Worm (Caenorhabditis elegans): ENCODE measurements around the gene C36E8.4.
A peak's percentile ranks its signal among the peaks of the same experiment; 100 is the strongest.

C36E8.4 gene

ce11 chrIII:3972687-3973086 lies 39.4 kb upstream of the C36E8.4 start, which contains the start of gene R10E9.4:
R10E9.4 (minus strand) TSS chrIII:3972787.
- TF ChIP-seq dve-1 (tag; optimal IDR thresholded peaks at IDR 0.05; ENCODE audit: insufficient read depth), result no peak
- TF ChIP-seq nhr-41 (GFP tag; IDR thresholded peaks at IDR 0.05), result no peak
- TF ChIP-seq spr-3 (GFP tag; optimal IDR thresholded peaks at IDR 0.05), result no peak
- peak; percentile 41 for TF ChIP-seq aha-1 (tag)

DNA sequence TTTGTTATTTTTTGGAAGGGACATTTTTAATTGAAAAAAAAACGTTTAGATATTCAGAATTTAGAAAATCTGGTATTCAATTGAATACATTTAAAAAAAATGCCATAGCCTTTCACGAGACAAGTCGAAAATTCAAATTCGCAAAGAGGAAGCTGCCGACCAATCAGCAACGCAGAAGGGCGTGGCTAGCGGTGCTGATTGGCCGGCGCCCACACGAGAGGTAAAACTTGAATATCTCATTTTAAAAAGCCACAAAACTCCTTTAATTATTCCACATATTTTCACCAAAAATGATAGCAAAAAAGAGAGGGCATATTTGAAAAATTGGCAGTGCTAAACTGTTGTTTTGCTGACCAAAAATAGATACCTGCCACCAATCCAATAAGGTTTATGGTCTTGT lies 37.6 kb upstream of the C36E8.4 start:
- TF ChIP-seq zfp-2 (tag; optimal IDR thresholded peaks at IDR 0.05) (no peak), lsy-2 (tag; optimal IDR thresholded peaks at IDR 0.05) (no peak), snpc-1.2 (GFP tag; IDR thresholded peaks at IDR 0.05) (no peak), fkh-10 (GFP tag; optimal IDR thresholded peaks at IDR 0.05) (no peak), lin-1 (GFP tag; IDR thresholded peaks at IDR 0.05) (no peak), R02D3.7 (tag; optimal IDR thresholded peaks at IDR 0.05) (no peak), mxl-2 (GFP tag; conservative IDR thresholded peaks at IDR 0.05) (no peak), duxl-1 (tag; optimal IDR thresholded peaks at IDR 0.05; ENCODE audit: poor library complexity) (no peak), nhr-111 (GFP tag; optimal IDR thresholded peaks at IDR 0.05) (no peak), nhr-41 (GFP tag; IDR thresholded peaks at IDR 0.05) (no peak), arid-1 (GFP tag; conservative IDR thresholded peaks at IDR 0.05) (no peak)

ce11 chrIII:3975008-3975407 lies 37.1 kb upstream of the C36E8.4 start:
- no peak for TF ChIP-seq daf-16 (GFP tag; optimal IDR thresholded peaks at IDR 0.05)
- TF ChIP-seq daf-16 (tag; optimal IDR thresholded peaks at IDR 0.05), result peak; percentile 93
- TF ChIP-seq dmd-8 (GFP tag; IDR thresholded peaks at IDR 0.05), result no peak
- no peak for TF ChIP-seq mep-1 (tag; optimal IDR thresholded peaks at IDR 0.05)

DNA sequence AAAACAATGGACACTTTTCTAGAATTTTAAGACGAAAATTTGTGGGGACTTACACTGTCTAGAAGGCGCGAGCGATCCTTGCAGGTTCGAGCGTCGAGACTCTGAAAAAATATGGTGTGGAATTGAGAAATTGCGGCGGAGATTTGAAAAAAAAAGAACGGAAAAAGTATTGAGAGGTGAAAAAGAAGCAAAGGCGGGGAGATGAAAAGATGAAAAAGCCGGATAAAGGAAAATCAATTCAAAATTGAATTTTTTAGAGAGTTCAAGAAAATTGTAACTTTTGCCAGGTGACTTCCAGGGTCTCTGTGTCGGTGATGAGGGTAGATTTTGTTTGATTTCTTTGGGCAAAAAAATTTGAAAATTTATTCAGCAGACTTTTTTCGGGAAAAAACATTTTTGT lies 35.8 kb upstream of the C36E8.4 start, which contains the start of gene msi-1:
Gene msi-1, minus strand, starts transcription at position 101 of the 400 bp plus-strand sequence.
- no peak for TF ChIP-seq mdl-1 (tag; optimal IDR thresholded peaks at IDR 0.05)
- TF ChIP-seq lin-29 (GFP tag; IDR thresholded peaks at IDR 0.05), result no peak
- TF ChIP-seq mep-1 (tag; optimal IDR thresholded peaks at IDR 0.05), result no peak
- TF ChIP-seq egl-27 (tag; optimal IDR thresholded peaks at IDR 0.05), result no peak
- TF ChIP-seq ztf-7 (tag; optimal IDR thresholded peaks at IDR 0.05), result no peak
- TF ChIP-seq set-16 (GFP tag; IDR thresholded peaks at IDR 0.05), result no peak

- TF ChIP-seq lin-15B (tag; optimal IDR thresholded peaks at IDR 0.05) (no peak), aly-2 (tag; optimal IDR thresholded peaks at IDR 0.05) (no peak), dve-1 (tag; optimal IDR thresholded peaks at IDR 0.05; ENCODE audit: insufficient read depth) (peak; percentile 15), zfp-2 (tag; optimal IDR thresholded peaks at IDR 0.05) (no peak), nhr-28 (tag; optimal IDR thresholded peaks at IDR 0.05) (peak; percentile 3), mdl-1 (tag; optimal IDR thresholded peaks at IDR 0.05) (peak in 1 of 2 experiments; percentile 6), ceh-62 (tag; optimal IDR thresholded peaks at IDR 0.05) (no peak), hlh-30 (tag; optimal IDR thresholded peaks at IDR 0.05; ENCODE audit: insufficient read depth) (peak; percentile 75), hlh-11 (tag; optimal IDR thresholded peaks at IDR 0.05) (peak; percentile 45), arid-1 (GFP tag; conservative IDR thresholded peaks at IDR 0.05) (no peak)
These were observed 35.1 kb upstream of the C36E8.4 start for ce11 chrIII:3976992-3977391.

DNA sequence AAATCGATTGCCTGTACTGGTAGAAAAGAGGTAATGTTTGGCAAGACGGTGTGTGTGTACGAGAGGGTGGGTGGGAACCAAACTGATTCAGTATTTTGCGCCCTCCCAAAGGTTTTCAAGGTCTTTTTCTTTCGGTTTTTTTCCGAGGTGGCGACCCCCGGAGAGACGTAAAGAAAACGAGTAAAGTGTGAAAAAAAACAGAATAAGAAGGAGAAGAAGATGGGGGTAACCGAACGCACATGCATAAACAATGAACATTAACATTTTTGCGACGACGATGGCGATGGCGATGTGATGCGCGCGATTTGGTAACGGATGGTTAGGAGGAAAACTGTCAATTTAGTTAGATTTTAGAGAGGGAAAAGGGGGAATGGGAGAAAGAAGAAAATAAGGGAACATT lies 33.7 kb upstream of the C36E8.4 start:
- TF ChIP-seq lin-29 (GFP tag; IDR thresholded peaks at IDR 0.05), result no peak
- TF ChIP-seq egl-43 (GFP tag; IDR thresholded peaks at IDR 0.05), result no peak
- TF ChIP-seq hlh-30 (tag; optimal IDR thresholded peaks at IDR 0.05; ENCODE audit: insufficient read depth), result peak; percentile 13
- TF ChIP-seq unc-62 (GFP tag; optimal IDR thresholded peaks at IDR 0.05 in 1 of 2), result peak in 1 of 2 experiments; percentile 80
- TF ChIP-seq unc-62 (tag; optimal IDR thresholded peaks at IDR 0.05), result no peak
- no peak for TF ChIP-seq zag-1 (tag; optimal IDR thresholded peaks at IDR 0.05)
- TF ChIP-seq aha-1 (tag), result peak; percentile 11
- peak; percentile 16 for TF ChIP-seq mep-1 (tag; optimal IDR thresholded peaks at IDR 0.05)

Data from whole organism, L4 larva.